Worm (Caenorhabditis elegans): ENCODE measurements around the gene B0554.1.

DNA sequence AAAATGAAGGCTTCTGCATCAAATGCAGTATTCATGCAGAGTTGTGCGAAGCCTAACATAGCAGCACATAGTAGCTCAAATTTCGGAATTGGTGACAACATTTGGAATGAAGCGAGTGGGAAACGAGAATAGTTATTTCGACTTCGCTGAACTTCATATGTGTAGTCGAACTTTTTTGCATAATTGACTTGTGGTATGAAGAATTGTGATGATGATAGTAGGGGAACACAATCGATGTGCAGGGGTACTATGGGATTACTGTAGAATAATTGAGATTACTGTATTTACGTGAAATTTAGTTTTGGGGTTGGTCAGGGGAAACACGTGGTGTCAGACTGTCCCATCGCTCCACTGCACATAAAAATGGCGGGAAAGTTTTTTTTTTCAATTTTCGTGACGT, 2.7 kb downstream of the B0554.1 start, which contains the start of gene B0554.7:
- TF ChIP-seq ref-1 (GFP tag; conservative IDR thresholded peaks at IDR 0.05) (no peak), med-1 (GFP tag; optimal IDR thresholded peaks at IDR 0.05; ENCODE audit: insufficient read depth) (no peak), flt-1 (GFP tag; IDR thresholded peaks at IDR 0.05) (no peak), ztf-29 (GFP tag; IDR thresholded peaks at IDR 0.05) (no peak), tab-1 (GFP tag; IDR thresholded peaks at IDR 0.05) (no peak), klf-2 (GFP tag; conservative IDR thresholded peaks at IDR 0.05) (no peak)
